Worm (Caenorhabditis elegans) whole organism, L1 larva: ENCODE results near the gene irld-55.
A peak's percentile ranks its signal among the peaks of the same experiment; 100 is the strongest.

Source experiments
- C34B4.2 ChIP-seq: sonication (generic microtip); optimal IDR thresholded peaks from 2 replicates; lab custom pipeline; 2017; ENCODE audit warnings: mild to moderate bottlenecking, missing genetic modification characterization, missing compliant biosample characterization
- F16B12.6 ChIP-seq: fragments of 150-350 bp; optimal IDR thresholded peaks from 2 replicates; lab custom pipeline; 2014; ENCODE audit warnings: missing biosample characterization, missing genetic modification characterization
- Y116A8C.19 ChIP-seq: sonication (generic microtip); optimal IDR thresholded peaks from 2 replicates; lab custom pipeline; 2016; ENCODE audit warnings: missing compliant biosample characterization, missing genetic modification characterization, borderline replicate concordance
- alr-1 ChIP-seq: fragments of 200-800 bp; sonication (Bioruptor generic); optimal IDR thresholded peaks from 2 replicates; lab custom pipeline; 2018; ENCODE audit warnings: borderline replicate concordance, mild to moderate bottlenecking, missing genetic modification characterization, missing compliant biosample characterization
- blmp-1 ChIP-seq: fragments of 150-350 bp; optimal IDR thresholded peaks from 2 replicates; lab custom pipeline; 2014; ENCODE audit warnings: missing biosample characterization, missing genetic modification characterization
- dpl-1 ChIP-seq, 3 experiments: fragments of 150-350 bp in 2 of 3; sonication (generic microtip) in 1 of 3; optimal IDR thresholded peaks; 2 replicates each; lab custom pipeline; 2014 to 2017; ENCODE audit warnings: missing biosample characterization in 3 of 3, missing genetic modification characterization in 3 of 3, missing genetic modification reagents in 3 of 3
- efl-1 ChIP-seq, 4 experiments: fragments of 150-350 bp; optimal IDR thresholded peaks in 3 of 4; peaks in 1 of 4; 1 replicate in 1 of 4; 2 replicates in 3 of 4; lab custom pipeline; 2014; ENCODE audit warnings: missing biosample characterization in 2 of 4, missing genetic modification characterization in 2 of 4, missing genetic modification reagents in 2 of 4
- egl-13 ChIP-seq: sonication (generic microtip); optimal IDR thresholded peaks from 2 replicates; lab custom pipeline; 2016; ENCODE audit warnings: missing genotype, missing genetic modification reagents, missing genetic modification characterization, missing compliant biosample characterization
- elt-2 ChIP-seq: sonication (generic microtip); optimal IDR thresholded peaks from 2 replicates; lab custom pipeline; 2016; ENCODE audit warnings: missing genetic modification characterization, mild to moderate bottlenecking, inconsistent platforms, missing compliant biosample characterization, missing genetic modification reagents
- elt-3 ChIP-seq, 6 experiments: fragments of 150-350 bp in 1 of 6; sonication (generic microtip); optimal IDR thresholded peaks; 2 replicates each; lab custom pipeline; 2017 to 2018; ENCODE audit warnings: missing biosample characterization in 6 of 6, missing genetic modification characterization in 6 of 6, inconsistent platforms in 1 of 6
- fkh-10 ChIP-seq: sonication (generic microtip); optimal IDR thresholded peaks from 2 replicates; lab custom pipeline; 2017; ENCODE audit warnings: missing biosample characterization, missing genetic modification reagents, missing genetic modification characterization
- fkh-4 ChIP-seq: sonication (generic microtip); optimal IDR thresholded peaks from 2 replicates; lab custom pipeline; 2016; ENCODE audit warnings: missing compliant biosample characterization, missing genetic modification characterization, borderline replicate concordance
- fkh-8 ChIP-seq: sonication (generic microtip); optimal IDR thresholded peaks from 2 replicates; lab custom pipeline; 2016; ENCODE audit warnings: mild to moderate bottlenecking, missing genetic modification characterization, missing compliant biosample characterization
- fos-1 ChIP-seq: fragments of 150-350 bp; optimal IDR thresholded peaks from 2 replicates; lab custom pipeline; 2014; ENCODE audit warnings: missing biosample characterization, missing genetic modification characterization
- grh-1 ChIP-seq: fragments of 200-800 bp; sonication (Bioruptor generic); IDR thresholded peaks from 2 replicates; pipeline ENCODE4 v1.3.6; 2022; ENCODE audit warnings: missing genetic modification reagents, missing genetic modification characterization, missing compliant biosample characterization
- hlh-17 ChIP-seq: fragments of 200-800 bp; sonication (Bioruptor generic); optimal IDR thresholded peaks from 2 replicates; lab custom pipeline; 2018; ENCODE audit warnings: missing genetic modification characterization, mild to moderate bottlenecking, missing compliant biosample characterization, moderate library complexity, borderline replicate concordance
- hpl-2 ChIP-seq: fragments of 150-350 bp; optimal IDR thresholded peaks from 2 replicates; lab custom pipeline; 2014; ENCODE audit warnings: missing biosample characterization, missing genetic modification reagents, missing genetic modification characterization
- irx-1 ChIP-seq: sonication (generic microtip); optimal IDR thresholded peaks from 2 replicates; lab custom pipeline; 2016; ENCODE audit warnings: missing genetic modification characterization, missing compliant biosample characterization
- lin-14 ChIP-seq: fragments of 200-800 bp; sonication (Bioruptor generic); optimal IDR thresholded peaks from 2 replicates; lab custom pipeline; 2018; ENCODE audit warnings: mild to moderate bottlenecking, missing genetic modification characterization, moderate library complexity, missing compliant biosample characterization
- lin-15B ChIP-seq: fragments of 150-350 bp; sonication (generic microtip); optimal IDR thresholded peaks from 3 replicates; lab custom pipeline; 2014; ENCODE audit warnings: missing biosample characterization, missing genetic modification characterization
- lir-3 ChIP-seq: sonication (generic microtip); optimal IDR thresholded peaks from 2 replicates; lab custom pipeline; 2016; ENCODE audit warnings: mild to moderate bottlenecking, missing genetic modification characterization, moderate library complexity, missing compliant biosample characterization; ENCODE audit not compliant: poor library complexity
- nhr-11 ChIP-seq: fragments of 150-350 bp; optimal IDR thresholded peaks from 2 replicates; lab custom pipeline; 2014; ENCODE audit warnings: missing biosample characterization, missing genetic modification characterization
- nhr-12 ChIP-seq: sonication (generic microtip); optimal IDR thresholded peaks from 2 replicates; lab custom pipeline; 2017; ENCODE audit warnings: missing biosample characterization, missing genetic modification characterization
- nhr-19 ChIP-seq: fragments of 200-800 bp; sonication (Bioruptor generic); conservative IDR thresholded peaks from 2 replicates; pipeline ENCODE4 v1.3.6; 2022; ENCODE audit warnings: missing genetic modification characterization, missing compliant biosample characterization
- nhr-237 ChIP-seq: fragments of 150-350 bp; optimal IDR thresholded peaks from 2 replicates; lab custom pipeline; 2014; ENCODE audit warnings: missing biosample characterization, missing genetic modification characterization
- nhr-85 ChIP-seq: sonication (generic microtip); peaks from one replicate; lab custom pipeline; 2016; ENCODE audit warnings: missing genetic modification characterization, inconsistent platforms, missing compliant biosample characterization
- nhr-90 ChIP-seq: sonication (generic microtip); optimal IDR thresholded peaks from 2 replicates; lab custom pipeline; 2016; ENCODE audit warnings: mild to moderate bottlenecking, missing genetic modification characterization, missing compliant biosample characterization; ENCODE audit not compliant: poor library complexity
- pag-3 ChIP-seq: sonication (generic microtip); optimal IDR thresholded peaks from 2 replicates; lab custom pipeline; 2017; ENCODE audit warnings: missing genetic modification characterization, mild to moderate bottlenecking, missing compliant biosample characterization, antibody characterized with exemption, borderline replicate concordance; ENCODE audit not compliant: insufficient read depth
- pax-3 ChIP-seq: fragments of 200-800 bp; sonication (Bioruptor generic); optimal IDR thresholded peaks from 2 replicates; lab custom pipeline; 2018; ENCODE audit warnings: mild to moderate bottlenecking, missing genetic modification characterization, moderate library complexity, missing compliant biosample characterization
- pqm-1 ChIP-seq: sonication (generic microtip); optimal IDR thresholded peaks from 3 replicates; lab custom pipeline; 2017; ENCODE audit warnings: missing biosample characterization, missing genetic modification characterization
- rnt-1 ChIP-seq: sonication (generic microtip); optimal IDR thresholded peaks from 2 replicates; lab custom pipeline; 2016; ENCODE audit warnings: mild to moderate bottlenecking, missing genetic modification characterization, moderate library complexity, missing compliant biosample characterization
- snpc-4 ChIP-seq: fragments of 150-350 bp; optimal IDR thresholded peaks from 2 replicates; lab custom pipeline; 2014; ENCODE audit warnings: missing biosample characterization, missing genetic modification characterization
- sox-4 ChIP-seq: sonication (generic microtip); optimal IDR thresholded peaks from 2 replicates; lab custom pipeline; 2016; ENCODE audit warnings: missing genetic modification characterization, missing compliant biosample characterization
- sup-37 ChIP-seq: fragments of 200-800 bp; sonication (Bioruptor generic); optimal IDR thresholded peaks from 2 replicates; lab custom pipeline; 2018; ENCODE audit warnings: mild to moderate bottlenecking, missing genetic modification characterization, missing compliant biosample characterization
- tbx-2 ChIP-seq: sonication (generic microtip); optimal IDR thresholded peaks from 2 replicates; lab custom pipeline; 2016; ENCODE audit warnings: missing genetic modification characterization, missing compliant biosample characterization
- tlp-1 ChIP-seq: fragments of 150-350 bp; optimal IDR thresholded peaks from 2 replicates; lab custom pipeline; 2014; ENCODE audit warnings: missing biosample characterization, missing genetic modification characterization
- unc-130 ChIP-seq: fragments of 150-350 bp; optimal IDR thresholded peaks from 2 replicates; lab custom pipeline; 2017; ENCODE audit warnings: missing biosample characterization, missing genetic modification characterization, inconsistent platforms
- unc-86 ChIP-seq: sonication (generic microtip); optimal IDR thresholded peaks from 2 replicates; lab custom pipeline; 2016; ENCODE audit warnings: missing genetic modification characterization, missing compliant biosample characterization
- xbp-1 ChIP-seq: sonication (generic microtip); optimal IDR thresholded peaks from 2 replicates; lab custom pipeline; 2016; ENCODE audit warnings: missing genetic modification characterization, missing compliant biosample characterization
- ztf-4 ChIP-seq: fragments of 150-350 bp; optimal IDR thresholded peaks from 2 replicates; lab custom pipeline; 2014; ENCODE audit warnings: missing biosample characterization, missing genetic modification characterization

irld-55 gene

ce11 chrIV:14033752-14034570, 14.0 kb downstream of the irld-55 start (continued):
- TF ChIP-seq sox-4 (tag; lab: Kevin White, UChicago), result peak; percentile 56
- peak; percentile 63 for TF ChIP-seq C34B4.2 (tag; lab: Kevin White, UChicago)
- peak; percentile 67 for TF ChIP-seq pqm-1 (tag; lab: Kevin White, UChicago)
- peak; percentile 78 for TF ChIP-seq rnt-1 (tag; lab: Kevin White, UChicago)
- peak; percentile 98 for TF ChIP-seq hlh-17 (GFP tag; lab: Kevin White, UChicago)
- peak; percentile 21 for TF ChIP-seq hpl-2 (GFP tag; lab: Kevin White, UChicago)
- TF ChIP-seq fos-1 (tag; lab: Kevin White, UChicago), result peak; percentile 70
- TF ChIP-seq pax-3 (tag; lab: Kevin White, UChicago), result peak; percentile 77
- peak; percentile 39 for TF ChIP-seq unc-130 (tag; lab: Kevin White, UChicago)
- TF ChIP-seq fkh-10 (GFP tag; lab: Kevin White, UChicago), result peak; percentile 95
- TF ChIP-seq nhr-85 (tag; lab: Kevin White, UChicago), result peak; percentile 86
- TF ChIP-seq sup-37 (GFP tag; lab: Kevin White, UChicago), result peak; percentile 64
- no peak for TF ChIP-seq pag-3
- no peak for TF ChIP-seq tlp-1 (tag; lab: Kevin White, UChicago)
- TF ChIP-seq alr-1 (tag; lab: Kevin White, UChicago), result no peak
- TF ChIP-seq grh-1 (GFP tag; lab: Robert Waterston, UW), result peak; percentile 51; the same call in 1 of the 2 replicates
- TF ChIP-seq fkh-8 (tag; lab: Kevin White, UChicago), result peak; percentile 83
- TF ChIP-seq nhr-12 (tag; lab: Kevin White, UChicago), result peak; percentile 59
- peak; percentile 61 for TF ChIP-seq nhr-19 (GFP tag; lab: Robert Waterston, UW)
- no peak for TF ChIP-seq nhr-11 (tag; lab: Kevin White, UChicago)
- TF ChIP-seq dpl-1 (GFP tag; optimal IDR thresholded peaks at IDR 0.05; lab: Kevin White, UChicago), result peak; percentile 0 to 30 (median 5)
- TF ChIP-seq snpc-4 (tag; lab: Kevin White, UChicago), result peak; percentile 30
- no peak for TF ChIP-seq fkh-4 (tag; lab: Kevin White, UChicago)
- peak; percentile 51 to 56 for TF ChIP-seq efl-1 (optimal IDR thresholded peaks at IDR 0.05; lab: Kevin White, UChicago)
- peak; percentile 42 to 94 for TF ChIP-seq efl-1 (GFP tag; optimal IDR thresholded peaks at IDR 0.05 in 1 of 2; lab: Kevin White, UChicago)
- TF ChIP-seq nhr-90 (tag; lab: Kevin White, UChicago), result peak; percentile 56
- peak; percentile 75 for TF ChIP-seq tbx-2 (tag; lab: Kevin White, UChicago)
- no peak for TF ChIP-seq nhr-237 (tag; lab: Kevin White, UChicago)
- TF ChIP-seq elt-3 (tag; optimal IDR thresholded peaks at IDR 0.05; lab: Kevin White, UChicago), result peak in 2 of 6 experiments; percentile 16 to 67
- peak; percentile 69 for TF ChIP-seq blmp-1 (tag; lab: Kevin White, UChicago)
- TF ChIP-seq lir-3, result peak; percentile 64
- TF ChIP-seq ztf-4 (tag; lab: Kevin White, UChicago), result peak; percentile 88
- TF ChIP-seq xbp-1, result peak; percentile 47
- no peak for TF ChIP-seq Y116A8C.19 (tag; lab: Kevin White, UChicago)
- peak; percentile 82 for TF ChIP-seq irx-1 (tag; lab: Kevin White, UChicago)
- TF ChIP-seq egl-13 (tag; lab: Kevin White, UChicago), result peak; percentile 79
- TF ChIP-seq lin-15B (tag; lab: Kevin White, UChicago), result no peak
- TF ChIP-seq F16B12.6 (tag; lab: Kevin White, UChicago), result no peak
- peak; percentile 38 for TF ChIP-seq elt-2
- TF ChIP-seq, all 84 proteins: peak for 64

- no peak for TF ChIP-seq lin-14 (GFP tag; lab: Kevin White, UChicago)
- no peak for TF ChIP-seq efl-1 (optimal IDR thresholded peaks at IDR 0.05; lab: Kevin White, UChicago)
- peak in 1 of 2 experiments; percentile 82 for TF ChIP-seq efl-1 (GFP tag; optimal IDR thresholded peaks at IDR 0.05 in 1 of 2; lab: Kevin White, UChicago)
- TF ChIP-seq unc-86 (tag; lab: Kevin White, UChicago), result no peak
- TF ChIP-seq, all 84 proteins: peak for 1
Measured at ce11 chrIV:14034571-14034954, 14.6 kb downstream of the irld-55 start.
